Worm (Caenorhabditis elegans) whole organism, young adult: Measurements from ENCODE around the gene str-40.

Experiments used
- ama-1 ChIP-seq, 3 experiments: fragments of 150-350 bp in 1 of 3; sonication (generic microtip) in 2 of 3; optimal IDR thresholded peaks; 2 replicates each; lab custom pipeline; 2014 to 2018; ENCODE audit warnings: missing biosample characterization in 2 of 3, missing genetic modification characterization in 2 of 3, missing genetic modification reagents in 2 of 3
- cebp-1 ChIP-seq, 2 experiments: fragments of 200-800 bp in 1 of 2; sonication (Bioruptor generic) in 1 of 2; sonication (generic microtip) in 1 of 2; IDR thresholded peaks in 1 of 2; optimal IDR thresholded peaks in 1 of 2; 2 replicates each; pipeline versions ENCODE4 v1.3.6 to Lab custom; 2017 to 2022; ENCODE audit warnings: missing compliant biosample characterization in 2 of 2, missing genetic modification characterization in 2 of 2, mild to moderate bottlenecking in 1 of 2, missing genetic modification reagents in 1 of 2, moderate library complexity in 1 of 2
- cebp-2 ChIP-seq: fragments of 200-800 bp; sonication (Bioruptor generic); IDR thresholded peaks from 2 replicates; pipeline ENCODE4 v1.3.6; 2022; ENCODE audit warnings: missing genetic modification characterization, missing compliant biosample characterization
- ceh-40 ChIP-seq: fragments of 200-800 bp; sonication (Bioruptor generic); IDR thresholded peaks from 2 replicates; pipeline ENCODE4 v1.3.6; 2022; ENCODE audit warnings: missing genetic modification characterization, missing compliant biosample characterization
- egrh-3 ChIP-seq: fragments of 200-800 bp; sonication (Bioruptor generic); IDR thresholded peaks from 2 replicates; pipeline ENCODE4 v1.3.6; 2022; ENCODE audit warnings: missing genetic modification reagents, missing genetic modification characterization, missing compliant biosample characterization
- him-1 ChIP-seq: sonication (generic microtip); optimal IDR thresholded peaks from 2 replicates; lab custom pipeline; 2016; ENCODE audit warnings: missing genotype, missing genetic modification reagents, missing genetic modification characterization, missing compliant biosample characterization
- lin-40 ChIP-seq: sonication (generic microtip); optimal IDR thresholded peaks from 2 replicates; lab custom pipeline; 2016; ENCODE audit warnings: missing genetic modification characterization, mild to moderate bottlenecking, missing compliant biosample characterization, missing genotype, missing genetic modification reagents
- somi-1 ChIP-seq: fragments of 200-800 bp; sonication (Bioruptor generic); optimal IDR thresholded peaks from 2 replicates; lab custom pipeline; 2018; ENCODE audit warnings: mild to moderate bottlenecking, missing genetic modification characterization, missing compliant biosample characterization
- tbx-9 ChIP-seq: sonication (generic microtip); optimal IDR thresholded peaks from 2 replicates; lab custom pipeline; 2016; ENCODE audit warnings: borderline replicate concordance, missing genetic modification characterization, inconsistent platforms, missing compliant biosample characterization
- unc-62 ChIP-seq: fragments of 150-350 bp; optimal IDR thresholded peaks from 2 replicates; lab custom pipeline; 2014; ENCODE audit warnings: missing biosample characterization, missing genetic modification reagents, missing genetic modification characterization

ce11 chrV:3081471-3081870 is 12.5 kb upstream of the str-40 start, which contains the start of gene srt-7:
- TF ChIP-seq tbx-9 (tag; lab: Kevin White, UChicago) (no peak), cebp-2 (GFP tag; lab: Robert Waterston, UW) (no peak), ceh-40 (no peak), somi-1 (GFP tag; lab: Kevin White, UChicago) (no peak), unc-62 (no peak), lin-40 (tag; lab: Kevin White, UChicago) (no peak), him-1 (tag; lab: Kevin White, UChicago) (no peak), egrh-3 (no peak), cebp-1 (GFP tag; IDR thresholded peaks at IDR 0.05; lab: Robert Waterston, UW) (no peak), cebp-1 (tag; optimal IDR thresholded peaks at IDR 0.05; lab: Kevin White, UChicago) (no peak), ama-1 (optimal IDR thresholded peaks at IDR 0.05; lab: Kevin White, UChicago) (no peak), ama-1 (GFP tag; optimal IDR thresholded peaks at IDR 0.05; lab: Kevin White, UChicago) (no peak)
